Worm (Caenorhabditis elegans): ENCODE results near the gene pcp-5.

The pcp-5 gene

ce11 chrIII:7911621-7912020 is 4.2 kb upstream of the pcp-5 start, which contains the start of gene ZK688.7 (continued):
- TF ChIP-seq elt-3 (tag; optimal IDR thresholded peaks at IDR 0.05) (peak in 1 of 6 experiments; percentile 63), C16A3.4 (tag; optimal IDR thresholded peaks at IDR 0.05) (no peak), rnt-1 (tag; optimal IDR thresholded peaks at IDR 0.05) (no peak), fkh-10 (GFP tag; optimal IDR thresholded peaks at IDR 0.05) (no peak), snu-23 (GFP tag; optimal IDR thresholded peaks at IDR 0.05) (peak; percentile 70), lsy-2 (tag; optimal IDR thresholded peaks at IDR 0.05) (peak in 1 of 2 experiments; percentile 15), vab-15 (tag; optimal IDR thresholded peaks at IDR 0.05) (no peak), hpl-2 (GFP tag; optimal IDR thresholded peaks at IDR 0.05) (no peak), pag-3 (tag; optimal IDR thresholded peaks at IDR 0.05; ENCODE audit: borderline replicate concordance, insufficient read depth) (no peak)

ce11 chrIII:7909263-7909662 is 1.8 kb upstream of the pcp-5 start, which contains the start of gene ZK688.1:
Gene ZK688.1, plus strand, starts transcription at chrIII:7909563.
- TF ChIP-seq efl-1 (optimal IDR thresholded peaks at IDR 0.05): no peak
- TF ChIP-seq efl-1 (GFP tag; optimal IDR thresholded peaks at IDR 0.05 in 1 of 2): peak in 1 of 2 experiments; percentile 52
- no peak for TF ChIP-seq nhr-47 (tag; optimal IDR thresholded peaks at IDR 0.05)

DNA sequence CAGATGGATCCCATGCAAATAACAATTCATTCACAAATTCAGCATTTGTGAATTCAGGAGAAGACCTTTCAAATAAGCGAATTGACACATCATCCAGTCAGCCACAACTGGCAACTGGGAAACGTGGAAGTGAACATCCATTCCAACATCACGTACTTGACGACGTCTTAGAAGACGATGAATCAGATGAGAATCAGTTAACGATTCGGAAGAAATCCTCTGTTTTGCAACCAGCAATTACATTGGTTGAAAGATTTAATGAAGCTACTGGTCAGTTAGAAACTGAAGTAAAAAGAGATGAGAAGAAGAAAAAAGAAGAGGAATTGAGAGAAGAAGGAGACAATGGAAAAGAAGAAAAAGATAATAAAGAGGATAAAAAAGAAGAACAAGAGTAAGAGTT is 4.0 kb downstream of the pcp-5 start:
- TF ChIP-seq snu-23 (GFP tag; optimal IDR thresholded peaks at IDR 0.05) (no peak), unc-98 (GFP tag; IDR thresholded peaks at IDR 0.05) (no peak), xbp-1 (tag; optimal IDR thresholded peaks at IDR 0.05) (no peak), nhr-19 (GFP tag; conservative IDR thresholded peaks at IDR 0.05) (no peak), hlh-17 (GFP tag; optimal IDR thresholded peaks at IDR 0.05; ENCODE audit: borderline replicate concordance) (no peak), aly-2 (tag; optimal IDR thresholded peaks at IDR 0.05) (no peak), skn-1 (tag; optimal IDR thresholded peaks at IDR 0.05) (no peak), nhr-90 (tag; optimal IDR thresholded peaks at IDR 0.05; ENCODE audit: poor library complexity) (no peak), C34B4.2 (tag; optimal IDR thresholded peaks at IDR 0.05) (no peak)

- TF ChIP-seq ama-1 (optimal IDR thresholded peaks at IDR 0.05): no peak
- no peak for TF ChIP-seq pqm-1 (tag; optimal IDR thresholded peaks at IDR 0.05)
- peak; percentile 18 for TF ChIP-seq snu-23 (GFP tag; optimal IDR thresholded peaks at IDR 0.05)
- peak; percentile 17 for TF ChIP-seq lin-14 (GFP tag; optimal IDR thresholded peaks at IDR 0.05)
- no peak for TF ChIP-seq efl-1 (optimal IDR thresholded peaks at IDR 0.05)
- peak in 1 of 2 experiments; percentile 87 for TF ChIP-seq efl-1 (GFP tag; optimal IDR thresholded peaks at IDR 0.05 in 1 of 2)
- TF ChIP-seq blmp-1 (tag; optimal IDR thresholded peaks at IDR 0.05): peak; percentile 23
- TF ChIP-seq lin-35 (GFP tag; optimal IDR thresholded peaks at IDR 0.05): peak in 1 of 2 experiments; percentile 10
Measured at ce11 chrIII:7900733-7901132, 6.7 kb downstream of the pcp-5 start, which contains the start of gene best-24. Gene best-24, plus strand, starts transcription at chrIII:7901033.

DNA sequence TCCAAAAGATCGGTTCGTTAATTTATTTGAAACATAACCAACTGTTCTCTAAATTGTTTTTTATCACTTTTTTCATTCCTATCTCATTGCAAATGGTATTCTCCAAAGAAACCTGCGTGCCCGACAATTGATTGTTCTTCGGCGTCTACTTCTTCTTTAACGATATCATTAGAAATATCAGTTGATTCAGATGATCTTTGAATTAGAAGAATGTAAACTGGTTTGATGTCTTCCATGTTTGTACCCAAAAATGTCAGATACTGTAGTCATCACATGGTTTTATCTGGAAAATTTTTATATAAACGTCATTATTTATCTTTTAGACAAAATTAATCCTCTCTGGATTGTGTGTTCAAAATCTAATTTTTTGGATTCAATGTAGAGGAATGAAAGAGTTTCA is 9.7 kb downstream of the pcp-5 start:
- TF ChIP-seq tbx-2 (tag; optimal IDR thresholded peaks at IDR 0.05) (peak; percentile 62), lin-14 (GFP tag; optimal IDR thresholded peaks at IDR 0.05) (peak; percentile 57), unc-130 (tag; optimal IDR thresholded peaks at IDR 0.05) (no peak), F16B12.6 (tag; optimal IDR thresholded peaks at IDR 0.05) (no peak), blmp-1 (tag; optimal IDR thresholded peaks at IDR 0.05) (peak; percentile 55), elt-3 (tag; optimal IDR thresholded peaks at IDR 0.05) (peak in 5 of 6 experiments; percentile 27 to 85 (median 48)), efl-3 (GFP tag; optimal IDR thresholded peaks at IDR 0.05) (no peak), sup-37 (GFP tag; optimal IDR thresholded peaks at IDR 0.05) (no peak), nhr-77 (tag; optimal IDR thresholded peaks at IDR 0.05) (no peak), C16A3.4 (tag; optimal IDR thresholded peaks at IDR 0.05) (peak; percentile 22), nhr-90 (tag; optimal IDR thresholded peaks at IDR 0.05; ENCODE audit: poor library complexity) (peak; percentile 71), ama-1 (optimal IDR thresholded peaks at IDR 0.05) (no peak), lsy-2 (tag; optimal IDR thresholded peaks at IDR 0.05) (peak; percentile 25 to 88), grh-1 (GFP tag; IDR thresholded peaks at IDR 0.05) (peak; percentile 83), nhr-85 (tag) (peak; percentile 95), ceh-88 (GFP tag; IDR thresholded peaks at IDR 0.05) (no peak), nhr-47 (tag; optimal IDR thresholded peaks at IDR 0.05) (peak; percentile 36), snu-23 (GFP tag; optimal IDR thresholded peaks at IDR 0.05) (peak; percentile 58), dsc-1 (tag; optimal IDR thresholded peaks at IDR 0.05) (no peak), rnt-1 (tag; optimal IDR thresholded peaks at IDR 0.05) (no peak), nhr-20 (tag; optimal IDR thresholded peaks at IDR 0.05) (peak; percentile 81), efl-1 (optimal IDR thresholded peaks at IDR 0.05) (no peak), efl-1 (GFP tag; optimal IDR thresholded peaks at IDR 0.05 in 1 of 2) (peak in 1 of 2 experiments; percentile 87), mep-1 (tag; optimal IDR thresholded peaks at IDR 0.05) (no peak), dpl-1 (GFP tag; optimal IDR thresholded peaks at IDR 0.05) (peak in 1 of 3 experiments; percentile 9), pag-3 (tag; optimal IDR thresholded peaks at IDR 0.05; ENCODE audit: borderline replicate concordance, insufficient read depth) (no peak), nhr-237 (tag; optimal IDR thresholded peaks at IDR 0.05) (peak; percentile 1), alr-1 (tag; optimal IDR thresholded peaks at IDR 0.05; ENCODE audit: borderline replicate concordance) (no peak), nhr-71 (tag; optimal IDR thresholded peaks at IDR 0.05) (peak; percentile 75), lin-35 (GFP tag; optimal IDR thresholded peaks at IDR 0.05) (peak in 1 of 2 experiments; percentile 49), nhr-12 (tag; optimal IDR thresholded peaks at IDR 0.05) (no peak)

Data from whole organism, L1 larva.